Worm (Caenorhabditis elegans): Measurements from ENCODE around the gene vit-6.

vit-6 gene

DNA sequence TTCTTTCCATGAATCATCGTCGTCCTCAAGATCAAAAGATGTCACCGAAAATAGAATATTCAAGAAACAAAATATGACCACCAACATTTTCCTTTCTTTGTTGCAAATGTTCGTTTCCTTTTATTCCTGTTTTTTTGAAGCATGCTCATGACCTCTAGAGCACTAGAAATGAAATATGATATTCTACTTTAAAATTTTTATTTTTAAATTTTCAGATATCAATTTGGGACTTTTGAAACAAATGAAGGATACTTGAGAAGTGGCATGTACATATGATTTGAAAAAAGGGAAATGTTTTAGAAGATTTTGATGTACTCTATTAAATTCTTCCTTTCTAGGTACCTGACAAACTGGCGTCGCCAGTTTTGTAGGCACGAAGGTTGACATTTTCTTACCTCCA, 14.3 kb downstream of the vit-6 start, which contains the start of gene K07H8.11:
Gene K07H8.11, minus strand, starts transcription at position 101 of the 400 bp plus-strand sequence.
- TF ChIP-seq him-1 (tag; optimal IDR thresholded peaks at IDR 0.05): no peak
- no peak for TF ChIP-seq W03F9.2 (tag; optimal IDR thresholded peaks at IDR 0.05)
- no peak for TF ChIP-seq dao-5 (tag; optimal IDR thresholded peaks at IDR 0.05)

- no peak for TF ChIP-seq him-1 (tag; optimal IDR thresholded peaks at IDR 0.05)
- no peak for TF ChIP-seq dao-5 (tag; optimal IDR thresholded peaks at IDR 0.05)
- no peak for TF ChIP-seq W03F9.2 (tag; optimal IDR thresholded peaks at IDR 0.05)
Measured at ce11 chrIV:8276609-8277008, 15.7 kb downstream of the vit-6 start, which contains the start of gene K07H8.12. TSS of gene K07H8.12 (minus strand) at chrIV:8276709.

DNA sequence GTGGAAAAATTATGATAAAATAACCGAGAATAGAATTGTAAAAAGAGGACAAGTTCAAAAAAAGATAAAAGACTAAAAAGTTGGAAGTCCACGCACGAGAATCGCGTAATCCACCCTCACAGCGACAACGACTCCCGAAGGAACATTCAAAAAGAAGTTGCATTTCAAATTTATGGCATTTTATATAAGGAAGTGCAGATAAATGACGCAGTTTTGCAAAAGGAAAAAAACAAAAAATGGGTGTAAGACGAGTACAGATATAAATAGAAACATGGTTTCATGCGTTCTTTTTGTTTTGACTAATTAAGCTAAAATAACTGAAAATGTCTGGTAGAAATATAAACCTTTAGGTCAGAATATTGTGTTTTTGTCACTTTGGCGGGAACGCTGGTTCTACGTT, 22.3 kb downstream of the vit-6 start:
- no peak for TF ChIP-seq W03F9.2 (tag; optimal IDR thresholded peaks at IDR 0.05)
- TF ChIP-seq him-1 (tag; optimal IDR thresholded peaks at IDR 0.05): no peak
- TF ChIP-seq dao-5 (tag; optimal IDR thresholded peaks at IDR 0.05): no peak

DNA sequence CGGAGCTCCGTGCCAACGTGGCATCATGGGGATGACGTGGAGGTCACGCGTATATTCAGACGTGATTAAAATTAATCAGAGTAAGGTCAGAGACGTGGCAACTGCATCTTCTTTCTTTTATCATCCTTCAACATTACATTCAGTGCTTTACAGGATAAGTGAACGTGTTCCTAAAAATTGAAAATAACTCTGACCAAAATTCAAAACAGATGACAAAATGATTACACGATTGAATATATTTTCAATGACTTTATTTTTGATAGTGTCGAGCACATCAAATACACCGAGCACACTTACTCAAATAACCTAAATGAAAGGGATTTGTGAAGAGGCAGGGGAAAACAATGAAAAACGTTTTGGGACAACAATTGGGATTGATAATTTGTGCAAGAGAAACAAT, 25.4 kb downstream of the vit-6 start, which contains the start of gene K07H8.9:
Gene K07H8.9, minus strand, starts transcription at position 125 of the 400 bp plus-strand sequence.
- no peak for TF ChIP-seq dao-5 (tag; optimal IDR thresholded peaks at IDR 0.05)
- TF ChIP-seq him-1 (tag; optimal IDR thresholded peaks at IDR 0.05): no peak
- no peak for TF ChIP-seq W03F9.2 (tag; optimal IDR thresholded peaks at IDR 0.05)

- TF ChIP-seq W03F9.2 (tag; optimal IDR thresholded peaks at IDR 0.05) (no peak), him-1 (tag; optimal IDR thresholded peaks at IDR 0.05) (no peak), dao-5 (tag; optimal IDR thresholded peaks at IDR 0.05) (no peak)
Measured at ce11 chrIV:8287287-8287686, 26.3 kb downstream of the vit-6 start.

ce11 chrIV:8289105-8289504, 28.1 kb downstream of the vit-6 start:
- TF ChIP-seq dao-5 (tag; optimal IDR thresholded peaks at IDR 0.05): no peak
- no peak for TF ChIP-seq W03F9.2 (tag; optimal IDR thresholded peaks at IDR 0.05)
- no peak for TF ChIP-seq him-1 (tag; optimal IDR thresholded peaks at IDR 0.05)

DNA sequence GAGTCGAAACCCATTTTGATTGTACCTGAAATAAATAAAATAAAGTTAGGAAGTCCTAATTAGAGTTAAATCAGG, 28.4 kb downstream of the vit-6 start, which contains the start of gene nucl-1:
Gene nucl-1, minus strand, starts transcription at position 26 of the 75 bp plus-strand sequence.
- no peak for TF ChIP-seq dao-5 (tag; optimal IDR thresholded peaks at IDR 0.05)
- no peak for TF ChIP-seq W03F9.2 (tag; optimal IDR thresholded peaks at IDR 0.05)
- TF ChIP-seq him-1 (tag; optimal IDR thresholded peaks at IDR 0.05): no peak

ce11 chrIV:8289580-8290323, 28.8 kb downstream of the vit-6 start, which contains the start of gene daf-31:
TSS of gene daf-31 (plus strand) at chrIV:8290273.
- TF ChIP-seq W03F9.2 (tag; optimal IDR thresholded peaks at IDR 0.05) (peak; percentile 39), him-1 (tag; optimal IDR thresholded peaks at IDR 0.05) (no peak)

- TF ChIP-seq W03F9.2 (tag; optimal IDR thresholded peaks at IDR 0.05): no peak
- no peak for TF ChIP-seq dao-5 (tag; optimal IDR thresholded peaks at IDR 0.05)
- TF ChIP-seq him-1 (tag; optimal IDR thresholded peaks at IDR 0.05): no peak
Measured at ce11 chrIV:8291232-8291631, 30.3 kb downstream of the vit-6 start, which contains the start of gene K07H8.2. TSS of gene K07H8.2 (plus strand) at chrIV:8291532.

DNA sequence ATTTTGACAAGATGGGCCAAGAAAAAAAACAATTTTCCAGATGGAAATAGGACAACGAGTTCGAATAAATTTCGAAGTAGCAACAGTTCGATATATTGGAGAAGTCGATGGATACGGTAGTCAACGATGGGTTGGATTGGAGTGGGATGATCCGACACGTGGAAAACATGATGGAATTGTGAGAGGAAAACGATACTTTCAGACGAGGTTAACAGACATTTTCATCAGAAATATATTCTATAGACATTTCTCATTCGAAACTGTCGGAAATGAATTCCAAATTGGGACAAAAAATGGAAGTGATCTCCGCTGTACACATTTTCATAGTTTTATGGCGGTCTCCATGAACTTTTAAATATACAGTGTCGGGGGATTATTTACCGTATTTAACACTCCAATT, 33.7 kb downstream of the vit-6 start, which contains the start of gene tbce-1:
Gene tbce-1, plus strand, starts transcription at position 41 of the 400 bp plus-strand sequence.
- TF ChIP-seq dao-5 (tag; optimal IDR thresholded peaks at IDR 0.05) (no peak), W03F9.2 (tag; optimal IDR thresholded peaks at IDR 0.05) (no peak), him-1 (tag; optimal IDR thresholded peaks at IDR 0.05) (no peak)

DNA sequence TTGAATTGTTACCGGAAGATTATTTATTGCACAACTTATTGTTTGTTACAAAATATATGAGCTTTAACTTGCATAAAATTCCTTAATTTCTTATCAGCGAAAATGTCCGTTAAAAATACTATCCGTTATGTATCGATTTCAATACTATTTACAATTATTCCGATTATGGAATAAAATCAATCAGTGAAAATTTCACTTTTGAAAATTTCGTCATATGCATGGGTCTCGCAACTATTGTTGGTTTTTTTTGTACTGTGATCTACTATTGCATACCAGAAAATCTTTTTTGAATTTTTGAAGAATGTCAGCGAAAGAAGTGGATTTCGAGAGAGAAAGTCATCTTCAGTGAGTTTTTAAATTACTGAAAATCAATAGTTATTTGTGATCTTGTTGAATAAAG, 36.2 kb downstream of the vit-6 start, which contains the start of gene nprl-3:
Gene nprl-3, plus strand, starts transcription at position 301 of the 400 bp plus-strand sequence.
- TF ChIP-seq him-1 (tag; optimal IDR thresholded peaks at IDR 0.05) (no peak), dao-5 (tag; optimal IDR thresholded peaks at IDR 0.05) (no peak), W03F9.2 (tag; optimal IDR thresholded peaks at IDR 0.05) (no peak)

- TF ChIP-seq W03F9.2 (tag; optimal IDR thresholded peaks at IDR 0.05) (no peak), him-1 (tag; optimal IDR thresholded peaks at IDR 0.05) (no peak), dao-5 (tag; optimal IDR thresholded peaks at IDR 0.05) (no peak)
Measured at ce11 chrIV:8299636-8300035, 38.7 kb downstream of the vit-6 start, which contains the start of gene F35H10.6. TSS of gene F35H10.6 (plus strand) at chrIV:8299936.

ce11 chrIV:8300468-8300867, 39.5 kb downstream of the vit-6 start, which contains the start of gene F35H10.5:
TSS of gene F35H10.5 (plus strand) at chrIV:8300768.
- TF ChIP-seq W03F9.2 (tag; optimal IDR thresholded peaks at IDR 0.05) (no peak), dao-5 (tag; optimal IDR thresholded peaks at IDR 0.05) (no peak), him-1 (tag; optimal IDR thresholded peaks at IDR 0.05) (no peak)

DNA sequence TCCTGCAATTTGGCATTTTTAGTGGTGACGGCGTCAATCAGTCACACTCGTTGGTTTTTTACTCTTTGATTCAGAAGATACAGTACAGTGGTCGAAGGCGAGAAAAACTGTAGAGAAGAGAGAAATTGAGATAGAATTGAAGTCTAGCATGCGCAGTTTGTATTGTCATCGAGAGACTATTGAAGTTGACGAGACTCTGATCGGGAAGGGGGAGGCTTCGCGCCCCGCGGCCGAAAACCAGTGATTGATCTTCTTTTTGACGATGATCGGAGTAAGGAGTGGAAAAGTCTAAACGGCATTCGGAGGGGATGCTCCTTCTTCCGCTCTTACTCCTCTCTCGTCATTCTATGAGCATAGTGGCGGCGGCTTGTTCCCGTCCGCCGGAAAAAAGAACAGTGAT, 41.0 kb downstream of the vit-6 start:
- TF ChIP-seq W03F9.2 (tag; optimal IDR thresholded peaks at IDR 0.05) (no peak), dao-5 (tag; optimal IDR thresholded peaks at IDR 0.05) (no peak), him-1 (tag; optimal IDR thresholded peaks at IDR 0.05) (no peak)

Data from whole organism, L4/young adult.